Worm (Caenorhabditis elegans) whole organism, L3 larva: ENCODE data around the gene prx-19.
A peak's percentile ranks its signal among the peaks of the same experiment; 100 is the strongest.

Source experiments
- R02D3.7 ChIP-seq: fragments of 150-350 bp; optimal IDR thresholded peaks from 2 replicates; lab custom pipeline; 2014; ENCODE audit warnings: missing biosample characterization, missing genetic modification characterization
- ZK546.5 ChIP-seq: sonication (generic microtip); optimal IDR thresholded peaks from 2 replicates; lab custom pipeline; 2017; ENCODE audit warnings: missing biosample characterization, missing genetic modification characterization
- aly-2 ChIP-seq: fragments of 150-350 bp; optimal IDR thresholded peaks from 2 replicates; lab custom pipeline; 2014; ENCODE audit warnings: missing biosample characterization, missing genetic modification characterization
- ama-1 ChIP-seq: fragments of 150-350 bp; optimal IDR thresholded peaks from 2 replicates; lab custom pipeline; 2018
- ceh-16 ChIP-seq: sonication (generic microtip); optimal IDR thresholded peaks from 2 replicates; lab custom pipeline; 2017; ENCODE audit warnings: missing biosample characterization, missing genetic modification characterization
- ceh-28 ChIP-seq: fragments of 150-350 bp; optimal IDR thresholded peaks from 2 replicates; lab custom pipeline; 2014; ENCODE audit warnings: missing biosample characterization, missing genetic modification reagents, missing genetic modification characterization
- ceh-82 ChIP-seq: fragments of 150-350 bp; optimal IDR thresholded peaks from 2 replicates; lab custom pipeline; 2014; ENCODE audit warnings: missing biosample characterization, missing genetic modification characterization
- ceh-9 ChIP-seq: sonication (generic microtip); optimal IDR thresholded peaks from 2 replicates; lab custom pipeline; 2018; ENCODE audit warnings: missing biosample characterization, missing genetic modification characterization
- daf-12 ChIP-seq: fragments of 150-350 bp; optimal IDR thresholded peaks from 2 replicates; lab custom pipeline; 2014; ENCODE audit warnings: missing biosample characterization, missing genetic modification reagents, missing genetic modification characterization
- egl-27 ChIP-seq: sonication (generic microtip); optimal IDR thresholded peaks from 4 replicates; lab custom pipeline; 2017; ENCODE audit warnings: missing biosample characterization, missing genetic modification reagents, missing genetic modification characterization
- egl-5 ChIP-seq: fragments of 150-350 bp; optimal IDR thresholded peaks from 2 replicates; lab custom pipeline; 2017; ENCODE audit warnings: missing biosample characterization, missing genetic modification reagents, missing genetic modification characterization, inconsistent platforms
- elt-1 ChIP-seq: fragments of 150-350 bp; optimal IDR thresholded peaks from 2 replicates; lab custom pipeline; 2014; ENCODE audit warnings: missing biosample characterization, missing genetic modification characterization
- elt-2 ChIP-seq: sonication (generic microtip); optimal IDR thresholded peaks from 2 replicates; lab custom pipeline; 2016; ENCODE audit warnings: missing genetic modification reagents, mild to moderate bottlenecking, missing genetic modification characterization, missing compliant biosample characterization
- elt-3 ChIP-seq, 3 experiments: fragments of 150-350 bp in 1 of 3; sonication (generic microtip) in 2 of 3; optimal IDR thresholded peaks; 2 replicates in 2 of 3; 4 replicates in 1 of 3; lab custom pipeline; 2014 to 2017; ENCODE audit warnings: missing biosample characterization in 3 of 3, missing genetic modification characterization in 3 of 3
- eor-1 ChIP-seq, 2 experiments: fragments of 150-350 bp; optimal IDR thresholded peaks; 2 replicates each; lab custom pipeline; 2014 to 2018; ENCODE audit warnings: missing biosample characterization in 2 of 2, missing genetic modification characterization in 2 of 2
- fkh-10 ChIP-seq: sonication (generic microtip); optimal IDR thresholded peaks from 2 replicates; lab custom pipeline; 2017; ENCODE audit warnings: missing biosample characterization, missing genetic modification reagents, missing genetic modification characterization
- fkh-2 ChIP-seq: fragments of 150-350 bp; optimal IDR thresholded peaks from 2 replicates; lab custom pipeline; 2014; ENCODE audit warnings: missing biosample characterization, missing genetic modification reagents, missing genetic modification characterization
- fos-1 ChIP-seq: fragments of 150-350 bp; optimal IDR thresholded peaks from 2 replicates; lab custom pipeline; 2014; ENCODE audit warnings: missing biosample characterization, missing genetic modification characterization
- hmg-11 ChIP-seq: sonication (generic microtip); optimal IDR thresholded peaks from 2 replicates; lab custom pipeline; 2016; ENCODE audit warnings: missing genetic modification characterization, missing compliant biosample characterization
- jun-1 ChIP-seq: fragments of 150-350 bp; optimal IDR thresholded peaks from 2 replicates; lab custom pipeline; 2014; ENCODE audit warnings: missing biosample characterization, missing genetic modification reagents, missing genetic modification characterization
- lin-15B ChIP-seq: fragments of 150-350 bp; optimal IDR thresholded peaks from 2 replicates; lab custom pipeline; 2014; ENCODE audit warnings: missing biosample characterization, missing genetic modification characterization
- lsy-12 ChIP-seq: sonication (generic microtip); optimal IDR thresholded peaks from 2 replicates; lab custom pipeline; 2016; ENCODE audit warnings: mild to moderate bottlenecking, missing genetic modification characterization, missing compliant biosample characterization
- mdl-1 ChIP-seq: fragments of 150-350 bp; optimal IDR thresholded peaks from 2 replicates; lab custom pipeline; 2014; ENCODE audit warnings: missing biosample characterization, missing genetic modification characterization
- mml-1 ChIP-seq: fragments of 150-350 bp; sonication (generic microtip); optimal IDR thresholded peaks from 3 replicates; lab custom pipeline; 2014; ENCODE audit warnings: missing biosample characterization, missing genetic modification characterization
- nfya-1 ChIP-seq: sonication (generic microtip); optimal IDR thresholded peaks from 2 replicates; lab custom pipeline; 2017; ENCODE audit warnings: missing genetic modification characterization, mild to moderate bottlenecking, missing compliant biosample characterization, antibody characterized with exemption, moderate library complexity; ENCODE audit not compliant: insufficient read depth
- nhr-11 ChIP-seq: fragments of 150-350 bp; optimal IDR thresholded peaks from 2 replicates; lab custom pipeline; 2014; ENCODE audit warnings: missing biosample characterization, missing genetic modification characterization
- nhr-12 ChIP-seq: fragments of 150-350 bp; optimal IDR thresholded peaks from 2 replicates; lab custom pipeline; 2014; ENCODE audit warnings: missing biosample characterization, missing genetic modification characterization
- nhr-23 ChIP-seq: fragments of 150-350 bp; optimal IDR thresholded peaks from 2 replicates; lab custom pipeline; 2014; ENCODE audit warnings: missing biosample characterization, missing genetic modification reagents, missing genetic modification characterization
- nhr-237 ChIP-seq: fragments of 150-350 bp; optimal IDR thresholded peaks from 2 replicates; lab custom pipeline; 2014; ENCODE audit warnings: missing biosample characterization, missing genetic modification characterization
- nhr-25 ChIP-seq: sonication (generic microtip); optimal IDR thresholded peaks from 2 replicates; lab custom pipeline; 2017; ENCODE audit warnings: missing biosample characterization, missing genetic modification characterization
- nhr-28 ChIP-seq: fragments of 150-350 bp; optimal IDR thresholded peaks from 2 replicates; lab custom pipeline; 2014; ENCODE audit warnings: missing biosample characterization, missing genetic modification characterization
- nhr-43 ChIP-seq: sonication (generic microtip); optimal IDR thresholded peaks from 2 replicates; lab custom pipeline; 2016; ENCODE audit warnings: mild to moderate bottlenecking, missing genetic modification characterization, missing compliant biosample characterization; ENCODE audit not compliant: poor library complexity, severe bottlenecking
- nhr-67 ChIP-seq: fragments of 150-350 bp; optimal IDR thresholded peaks from 2 replicates; lab custom pipeline; 2014; ENCODE audit warnings: missing biosample characterization, missing genetic modification characterization
- nhr-76 ChIP-seq: fragments of 150-350 bp; sonication (generic microtip); optimal IDR thresholded peaks from 5 replicates; lab custom pipeline; 2014; ENCODE audit warnings: missing biosample characterization, missing genetic modification characterization
- nhr-77 ChIP-seq: fragments of 150-350 bp; optimal IDR thresholded peaks from 2 replicates; lab custom pipeline; 2014; ENCODE audit warnings: missing biosample characterization, missing genetic modification characterization
- pha-4 ChIP-seq: fragments of 150-350 bp; optimal IDR thresholded peaks from 2 replicates; lab custom pipeline; 2014; ENCODE audit warnings: missing biosample characterization, missing genetic modification reagents, missing genetic modification characterization
- pqm-1 ChIP-seq: fragments of 150-350 bp; optimal IDR thresholded peaks from 2 replicates; lab custom pipeline; 2017; ENCODE audit warnings: missing biosample characterization, missing genetic modification characterization, inconsistent platforms
- sea-2 ChIP-seq: fragments of 150-350 bp; sonication (generic microtip); optimal IDR thresholded peaks from 4 replicates; lab custom pipeline; 2014; ENCODE audit warnings: missing biosample characterization, missing genetic modification reagents, missing genetic modification characterization
- skn-1 ChIP-seq: fragments of 150-350 bp; optimal IDR thresholded peaks from 2 replicates; lab custom pipeline; 2014; ENCODE audit warnings: missing biosample characterization, missing genetic modification characterization
- snpc-4 ChIP-seq: fragments of 150-350 bp; optimal IDR thresholded peaks from 2 replicates; lab custom pipeline; 2014; ENCODE audit warnings: missing biosample characterization, missing genetic modification characterization
- tbx-2 ChIP-seq: sonication (generic microtip); optimal IDR thresholded peaks from 2 replicates; lab custom pipeline; 2016; ENCODE audit warnings: mild to moderate bottlenecking, missing genetic modification characterization, missing compliant biosample characterization
- unc-39 ChIP-seq: sonication (generic microtip); optimal IDR thresholded peaks from 4 replicates; lab custom pipeline; 2017; ENCODE audit warnings: missing biosample characterization, missing genetic modification characterization
- unc-62 ChIP-seq: fragments of 150-350 bp; sonication (generic microtip); optimal IDR thresholded peaks from 4 replicates; lab custom pipeline; 2014; ENCODE audit warnings: missing biosample characterization, missing genetic modification reagents, missing genetic modification characterization
- zag-1 ChIP-seq: fragments of 150-350 bp; optimal IDR thresholded peaks from 2 replicates; lab custom pipeline; 2014; ENCODE audit warnings: missing biosample characterization, missing genetic modification characterization
- ztf-11 ChIP-seq: fragments of 150-350 bp; optimal IDR thresholded peaks from 2 replicates; lab custom pipeline; 2014; ENCODE audit warnings: missing biosample characterization, missing genetic modification characterization
- ztf-4 ChIP-seq: fragments of 150-350 bp; optimal IDR thresholded peaks from 2 replicates; lab custom pipeline; 2014; ENCODE audit warnings: missing biosample characterization, missing genetic modification characterization

Gene prx-19

DNA sequence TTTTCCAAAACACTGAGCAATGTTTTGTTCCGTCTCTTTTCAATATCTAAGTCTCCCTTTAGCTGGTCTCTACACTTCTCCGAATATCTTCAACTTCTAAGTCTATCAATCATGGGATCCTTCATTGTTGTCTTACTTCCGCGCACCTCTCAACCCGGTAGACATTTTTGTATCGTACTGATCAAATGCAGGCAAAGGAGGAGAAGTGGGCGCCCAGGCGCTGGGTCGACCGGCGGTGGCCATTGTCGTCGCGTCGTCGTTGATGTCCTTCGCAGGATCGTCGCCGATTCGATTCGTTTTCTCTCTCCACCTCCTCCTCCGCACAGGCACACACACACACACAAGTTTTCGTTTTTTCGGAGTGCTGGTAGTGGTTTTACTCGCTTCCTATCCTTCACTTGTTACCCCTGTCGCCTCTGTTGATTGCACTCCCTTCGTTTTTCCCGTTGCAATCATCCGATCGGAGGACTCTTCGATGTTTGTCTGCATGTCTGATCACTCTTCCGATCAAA, 7.7 kb downstream of the prx-19 start:
- peak; percentile 69 for TF ChIP-seq nhr-43 (tag; lab: Kevin White, UChicago)
- no peak for TF ChIP-seq lsy-12 (tag; lab: Kevin White, UChicago)

ce11 chrIII:8800796-8801083, 8.4 kb downstream of the prx-19 start:
- TF ChIP-seq mdl-1 (tag; lab: Kevin White, UChicago) (no peak), mml-1 (tag; lab: Kevin White, UChicago) (no peak), daf-12 (tag; lab: Kevin White, UChicago) (no peak), ceh-9 (tag; lab: Kevin White, UChicago) (no peak), pha-4 (tag; lab: Kevin White, UChicago) (peak; percentile 3), egl-27 (tag; lab: Kevin White, UChicago) (no peak), ztf-4 (tag; lab: Kevin White, UChicago) (no peak), ceh-82 (tag; lab: Kevin White, UChicago) (no peak), nhr-25 (tag; lab: Kevin White, UChicago) (peak; percentile 63), fkh-2 (no peak), ama-1 (lab: Kevin White, UChicago) (no peak), nhr-43 (tag; lab: Kevin White, UChicago) (peak; percentile 26), nhr-23 (peak; percentile 67), ceh-16 (tag; lab: Kevin White, UChicago) (no peak), unc-62 (no peak)

ce11 chrIII:8799964-8800795, 8.9 kb downstream of the prx-19 start, which contains the start of gene F54F2.6:
F54F2.6 (minus strand) TSS chrIII:8800701.
- TF ChIP-seq R02D3.7 (tag; lab: Kevin White, UChicago): peak; percentile 57
- TF ChIP-seq hmg-11 (tag; lab: Kevin White, UChicago): peak; percentile 90
- peak; percentile 80 for TF ChIP-seq lsy-12 (tag; lab: Kevin White, UChicago)
- no peak for TF ChIP-seq nhr-12 (tag; lab: Kevin White, UChicago)
- peak; percentile 40 for TF ChIP-seq ceh-82 (tag; lab: Kevin White, UChicago)
- TF ChIP-seq ZK546.5 (tag; lab: Kevin White, UChicago): no peak
- peak; percentile 75 for TF ChIP-seq snpc-4
- TF ChIP-seq fos-1 (tag; lab: Kevin White, UChicago): no peak
- TF ChIP-seq nhr-237 (tag; lab: Kevin White, UChicago): no peak
- peak; percentile 50 for TF ChIP-seq nhr-77 (tag; lab: Kevin White, UChicago)
- no peak for TF ChIP-seq daf-12 (tag; lab: Kevin White, UChicago)
- peak; percentile 71 for TF ChIP-seq elt-2 (tag; lab: Kevin White, UChicago)
- TF ChIP-seq pha-4 (tag; lab: Kevin White, UChicago): peak; percentile 93
- TF ChIP-seq sea-2 (GFP tag; lab: Kevin White, UChicago): peak; percentile 31
- TF ChIP-seq fkh-10 (GFP tag; lab: Kevin White, UChicago): peak; percentile 76
- TF ChIP-seq aly-2 (tag; lab: Kevin White, UChicago): no peak
- peak; percentile 91 for TF ChIP-seq jun-1
- peak; percentile 38 for TF ChIP-seq pqm-1 (tag; lab: Kevin White, UChicago)
- TF ChIP-seq nhr-28 (tag; lab: Kevin White, UChicago): no peak
- peak; percentile 84 for TF ChIP-seq nhr-11 (tag; lab: Kevin White, UChicago)
- peak; percentile 92 for TF ChIP-seq nfya-1
- TF ChIP-seq ceh-9 (tag; lab: Kevin White, UChicago): peak; percentile 24
- peak; percentile 94 for TF ChIP-seq mdl-1 (tag; lab: Kevin White, UChicago)
- peak; percentile 58 for TF ChIP-seq lin-15B (tag; lab: Kevin White, UChicago)
- peak; percentile 87 for TF ChIP-seq ceh-28 (tag; lab: Kevin White, UChicago)
- TF ChIP-seq fkh-2: peak; percentile 52
- no peak for TF ChIP-seq ceh-16 (tag; lab: Kevin White, UChicago)
- TF ChIP-seq ztf-4 (tag; lab: Kevin White, UChicago): no peak
- no peak for TF ChIP-seq mml-1 (tag; lab: Kevin White, UChicago)
- peak; percentile 59 for TF ChIP-seq nhr-43 (tag; lab: Kevin White, UChicago)
- no peak for TF ChIP-seq nhr-76 (tag; lab: Kevin White, UChicago)
- TF ChIP-seq egl-5 (tag; lab: Kevin White, UChicago): peak; percentile 65
- TF ChIP-seq skn-1 (tag; lab: Kevin White, UChicago): no peak
- TF ChIP-seq eor-1 (tag; optimal IDR thresholded peaks at IDR 0.05; lab: Kevin White, UChicago): no peak
- TF ChIP-seq egl-27 (tag; lab: Kevin White, UChicago): peak; percentile 77
- TF ChIP-seq unc-62: peak; percentile 95
- TF ChIP-seq ztf-11: no peak
- peak; percentile 40 for TF ChIP-seq nhr-23
- TF ChIP-seq zag-1 (tag; lab: Kevin White, UChicago): peak; percentile 76
- TF ChIP-seq elt-1 (tag; lab: Kevin White, UChicago): peak; percentile 78
- no peak for TF ChIP-seq elt-3 (tag; optimal IDR thresholded peaks at IDR 0.05; lab: Kevin White, UChicago)
- peak; percentile 44 for TF ChIP-seq unc-39 (tag; lab: Kevin White, UChicago)
- TF ChIP-seq tbx-2: peak; percentile 85
- TF ChIP-seq ama-1 (lab: Kevin White, UChicago): peak; percentile 37
- no peak for TF ChIP-seq nhr-67 (tag; lab: Kevin White, UChicago)
